Fruit fly (Drosophila melanogaster): Measurements from ENCODE around the gene CG42613.

CG42613 gene

DNA sequence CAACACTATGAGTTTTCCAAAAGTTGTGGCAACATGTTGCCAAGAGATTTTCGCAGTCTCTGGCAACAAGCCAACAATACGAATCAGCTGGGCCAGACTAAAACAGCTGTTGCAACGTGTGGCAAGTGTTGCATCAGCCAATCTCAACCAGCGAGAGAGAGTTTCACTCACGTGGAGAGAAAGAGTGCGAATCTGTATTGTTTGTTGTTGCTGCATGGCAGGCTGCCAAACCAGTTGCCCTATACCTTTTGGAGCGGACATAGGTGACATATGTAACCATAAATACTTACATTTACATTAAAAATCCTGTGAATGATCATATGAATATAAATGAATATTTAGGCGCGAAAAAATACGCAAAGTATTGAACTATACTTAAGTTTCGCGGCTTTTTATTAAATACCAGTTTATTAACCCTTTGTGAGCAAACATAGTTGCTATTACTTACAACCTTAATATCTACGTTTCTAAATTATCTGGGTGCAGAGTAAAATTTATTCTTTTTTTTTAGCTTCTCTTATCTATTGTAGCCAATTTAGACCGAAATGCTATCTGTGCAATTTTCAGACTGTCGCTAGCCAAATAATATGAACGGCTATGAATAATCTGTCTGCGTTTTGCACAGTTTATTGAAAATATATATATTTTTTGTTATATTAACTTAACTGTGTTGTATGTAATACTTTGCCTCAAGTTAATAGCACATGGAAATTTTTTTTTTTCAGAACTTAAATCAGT, 15.0 kb upstream of the CG42613 start:
- TF ChIP-seq psq (GFP tag; optimal IDR thresholded peaks at IDR 0.05) = no peak
- TF ChIP-seq fru (GFP tag; optimal IDR thresholded peaks at IDR 0.05) = peak; percentile 21
- no peak for TF ChIP-seq dmrt93B (GFP tag; optimal IDR thresholded peaks at IDR 0.05)
- no peak for TF ChIP-seq Vsx2 (GFP tag; optimal IDR thresholded peaks at IDR 0.05; ENCODE audit: partially characterized antibody)
- no peak for TF ChIP-seq sv (GFP tag; optimal IDR thresholded peaks at IDR 0.05)
- TF ChIP-seq CG32264 (GFP tag; optimal IDR thresholded peaks at IDR 0.05) = peak; percentile 55
- TF ChIP-seq Abd-B (GFP tag; optimal IDR thresholded peaks at IDR 0.05) = no peak
- TF ChIP-seq foxo (GFP tag; optimal IDR thresholded peaks at IDR 0.05) = peak in 1 of 2 experiments; percentile 71
- peak; percentile 40 for TF ChIP-seq ey (GFP tag; optimal IDR thresholded peaks at IDR 0.05)
- TF ChIP-seq Rel (GFP tag; optimal IDR thresholded peaks at IDR 0.05) = no peak
- TF ChIP-seq Rel (tag; optimal IDR thresholded peaks at IDR 0.05) = no peak
- TF ChIP-seq pan (optimal IDR thresholded peaks at IDR 0.05) = no peak
- peak; percentile 24 for TF ChIP-seq CG9705 (GFP tag; optimal IDR thresholded peaks at IDR 0.05)
- no peak for TF ChIP-seq Myc (optimal IDR thresholded peaks at IDR 0.05)
- TF ChIP-seq CrebA (GFP tag; optimal IDR thresholded peaks at IDR 0.05; ENCODE audit: borderline replicate concordance) = no peak
- peak; percentile 39 for TF ChIP-seq OdsH (GFP tag; optimal IDR thresholded peaks at IDR 0.05)
- TF ChIP-seq Hnf4 (GFP tag; optimal IDR thresholded peaks at IDR 0.05) = peak; percentile 42
- TF ChIP-seq Dif (GFP tag; optimal IDR thresholded peaks at IDR 0.05; ENCODE audit: partially characterized antibody) = peak; percentile 66
- no peak for TF ChIP-seq sage (GFP tag; optimal IDR thresholded peaks at IDR 0.05)
- TF ChIP-seq GATAd (GFP tag; optimal IDR thresholded peaks at IDR 0.05) = no peak
- peak; percentile 65 for TF ChIP-seq HLH106 (tag; optimal IDR thresholded peaks at IDR 0.05)
- TF ChIP-seq tai (GFP tag; optimal IDR thresholded peaks at IDR 0.05) = no peak
- no peak for TF ChIP-seq dsf (GFP tag; optimal IDR thresholded peaks at IDR 0.05; ENCODE audit: borderline replicate concordance)
- no peak for TF ChIP-seq Dfd (GFP tag; optimal IDR thresholded peaks at IDR 0.05)
- TF ChIP-seq woc (GFP tag; optimal IDR thresholded peaks at IDR 0.05) = peak; percentile 35
- peak; percentile 82 for TF ChIP-seq h (GFP tag; optimal IDR thresholded peaks at IDR 0.05)
- TF ChIP-seq br (GFP tag; optimal IDR thresholded peaks at IDR 0.05) = peak; percentile 24
- peak; percentile 40 for TF ChIP-seq Sp1 (GFP tag; optimal IDR thresholded peaks at IDR 0.05)
- peak; percentile 19 for TF ChIP-seq brk (GFP tag; optimal IDR thresholded peaks at IDR 0.05)
- no peak for TF ChIP-seq usp (GFP tag; optimal IDR thresholded peaks at IDR 0.05)
- TF ChIP-seq N (GFP tag; optimal IDR thresholded peaks at IDR 0.05) = no peak
- TF ChIP-seq Hr83 (GFP tag; optimal IDR thresholded peaks at IDR 0.05; ENCODE audit: poor library complexity, severe bottlenecking) = no peak
- TF ChIP-seq lola (GFP tag; optimal IDR thresholded peaks at IDR 0.05) = no peak
- no peak for TF ChIP-seq Hr78 (GFP tag; optimal IDR thresholded peaks at IDR 0.05)
- peak; percentile 24 to 46 for TF ChIP-seq dl (GFP tag; optimal IDR thresholded peaks at IDR 0.05; ENCODE audit: insufficient read depth in 1 of 2, partially characterized antibody in 2 of 2)
- no peak for TF ChIP-seq jim (GFP tag; optimal IDR thresholded peaks at IDR 0.05)
- TF ChIP-seq Mio (GFP tag; optimal IDR thresholded peaks at IDR 0.05) = no peak
- TF ChIP-seq rgr (GFP tag; optimal IDR thresholded peaks at IDR 0.05) = peak; percentile 50
- no peak for TF ChIP-seq Jra (GFP tag; optimal IDR thresholded peaks at IDR 0.05)

DNA sequence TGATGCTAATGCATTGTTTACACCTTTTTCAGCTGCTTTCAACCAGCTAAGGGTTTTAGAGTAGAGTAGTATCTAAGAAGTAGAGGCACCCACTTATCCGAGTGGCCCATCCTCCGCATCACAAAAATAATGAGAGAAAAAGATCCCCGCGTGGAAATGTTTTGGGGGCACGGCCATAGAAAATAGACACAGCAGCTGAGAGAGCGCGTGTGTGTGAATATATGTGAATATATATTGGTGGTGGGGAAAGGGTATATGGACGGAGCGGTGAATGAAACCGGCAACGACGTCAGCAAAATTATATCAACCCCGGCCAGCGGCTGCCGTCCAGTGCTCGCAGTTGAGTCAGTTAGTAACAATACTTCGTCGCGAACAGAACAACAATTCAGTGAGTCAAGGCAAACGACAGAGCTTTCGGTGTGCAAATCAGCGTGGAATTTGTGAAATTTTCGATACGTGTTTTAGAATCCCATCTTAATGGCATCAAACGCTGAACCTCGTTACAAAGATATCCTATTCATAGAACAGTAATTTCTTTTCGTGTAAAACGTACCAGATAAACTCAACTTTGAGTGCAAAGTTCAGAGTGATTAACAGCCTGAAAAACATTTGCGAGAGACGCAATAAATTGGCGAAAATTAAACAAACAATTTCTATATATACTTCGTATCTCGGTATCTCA, 14.3 kb upstream of the CG42613 start, which contains the start of gene Xrp1:
Gene Xrp1, plus strand, starts transcription at position 375 of the 682 bp plus-strand sequence.
- TF ChIP-seq jim (GFP tag; optimal IDR thresholded peaks at IDR 0.05) (no peak), Sp1 (GFP tag; optimal IDR thresholded peaks at IDR 0.05) (peak; percentile 28), Dif (GFP tag; optimal IDR thresholded peaks at IDR 0.05; ENCODE audit: partially characterized antibody) (peak; percentile 7), Jra (GFP tag; optimal IDR thresholded peaks at IDR 0.05) (peak; percentile 48), rgr (GFP tag; optimal IDR thresholded peaks at IDR 0.05) (peak; percentile 2), Dfd (GFP tag; optimal IDR thresholded peaks at IDR 0.05) (no peak), Mio (GFP tag; optimal IDR thresholded peaks at IDR 0.05) (no peak), CG9705 (GFP tag; optimal IDR thresholded peaks at IDR 0.05) (no peak), OdsH (GFP tag; optimal IDR thresholded peaks at IDR 0.05) (peak; percentile 19), h (GFP tag; optimal IDR thresholded peaks at IDR 0.05) (no peak), usp (GFP tag; optimal IDR thresholded peaks at IDR 0.05) (no peak), N (GFP tag; optimal IDR thresholded peaks at IDR 0.05) (no peak), lola (GFP tag; optimal IDR thresholded peaks at IDR 0.05) (no peak), sv (GFP tag; optimal IDR thresholded peaks at IDR 0.05) (no peak), foxo (GFP tag; optimal IDR thresholded peaks at IDR 0.05) (peak in 1 of 2 experiments; percentile 31), dl (GFP tag; optimal IDR thresholded peaks at IDR 0.05; ENCODE audit: insufficient read depth in 1 of 2, partially characterized antibody in 2 of 2) (no peak), psq (GFP tag; optimal IDR thresholded peaks at IDR 0.05) (no peak), Vsx2 (GFP tag; optimal IDR thresholded peaks at IDR 0.05; ENCODE audit: partially characterized antibody) (peak; percentile 22), Myc (optimal IDR thresholded peaks at IDR 0.05) (no peak), HLH106 (tag; optimal IDR thresholded peaks at IDR 0.05) (no peak), woc (GFP tag; optimal IDR thresholded peaks at IDR 0.05) (no peak), CG32264 (GFP tag; optimal IDR thresholded peaks at IDR 0.05) (no peak), br (GFP tag; optimal IDR thresholded peaks at IDR 0.05) (peak; percentile 39), Rel (GFP tag; optimal IDR thresholded peaks at IDR 0.05) (no peak), Rel (tag; optimal IDR thresholded peaks at IDR 0.05) (peak; percentile 76), pan (optimal IDR thresholded peaks at IDR 0.05) (no peak), GATAd (GFP tag; optimal IDR thresholded peaks at IDR 0.05) (no peak), Hr78 (GFP tag; optimal IDR thresholded peaks at IDR 0.05) (no peak), fru (GFP tag; optimal IDR thresholded peaks at IDR 0.05) (peak; percentile 56), brk (GFP tag; optimal IDR thresholded peaks at IDR 0.05) (no peak), Hnf4 (GFP tag; optimal IDR thresholded peaks at IDR 0.05) (peak; percentile 22), ey (GFP tag; optimal IDR thresholded peaks at IDR 0.05) (peak; percentile 8), Hr83 (GFP tag; optimal IDR thresholded peaks at IDR 0.05; ENCODE audit: poor library complexity, severe bottlenecking) (peak; percentile 22)

Measured in whole organism, wandering third instar larva.